Worm (Caenorhabditis elegans) whole organism, L3 larva: Measurements from ENCODE around the gene atgl-1.

Source experiments
- ceh-82 ChIP-seq: fragments of 150-350 bp; optimal IDR thresholded peaks from 2 replicates; lab custom pipeline; 2014; ENCODE audit warnings: missing biosample characterization, missing genetic modification characterization
- egl-27 ChIP-seq: sonication (generic microtip); optimal IDR thresholded peaks from 4 replicates; lab custom pipeline; 2017; ENCODE audit warnings: missing biosample characterization, missing genetic modification reagents, missing genetic modification characterization
- elt-2 ChIP-seq: sonication (generic microtip); optimal IDR thresholded peaks from 2 replicates; lab custom pipeline; 2016; ENCODE audit warnings: missing genetic modification reagents, mild to moderate bottlenecking, missing genetic modification characterization, missing compliant biosample characterization
- elt-3 ChIP-seq, 3 experiments: fragments of 150-350 bp in 1 of 3; sonication (generic microtip) in 2 of 3; optimal IDR thresholded peaks; 2 replicates in 2 of 3; 4 replicates in 1 of 3; lab custom pipeline; 2014 to 2017; ENCODE audit warnings: missing biosample characterization in 3 of 3, missing genetic modification characterization in 3 of 3
- eor-1 ChIP-seq, 2 experiments: fragments of 150-350 bp; optimal IDR thresholded peaks; 2 replicates each; lab custom pipeline; 2014 to 2018; ENCODE audit warnings: missing biosample characterization in 2 of 2, missing genetic modification characterization in 2 of 2
- fos-1 ChIP-seq: fragments of 150-350 bp; optimal IDR thresholded peaks from 2 replicates; lab custom pipeline; 2014; ENCODE audit warnings: missing biosample characterization, missing genetic modification characterization
- jun-1 ChIP-seq: fragments of 150-350 bp; optimal IDR thresholded peaks from 2 replicates; lab custom pipeline; 2014; ENCODE audit warnings: missing biosample characterization, missing genetic modification reagents, missing genetic modification characterization
- nfya-1 ChIP-seq: sonication (generic microtip); optimal IDR thresholded peaks from 2 replicates; lab custom pipeline; 2017; ENCODE audit warnings: missing genetic modification characterization, mild to moderate bottlenecking, missing compliant biosample characterization, antibody characterized with exemption, moderate library complexity; ENCODE audit not compliant: insufficient read depth
- nhr-12 ChIP-seq: fragments of 150-350 bp; optimal IDR thresholded peaks from 2 replicates; lab custom pipeline; 2014; ENCODE audit warnings: missing biosample characterization, missing genetic modification characterization
- nhr-25 ChIP-seq: sonication (generic microtip); optimal IDR thresholded peaks from 2 replicates; lab custom pipeline; 2017; ENCODE audit warnings: missing biosample characterization, missing genetic modification characterization
- nhr-28 ChIP-seq: fragments of 150-350 bp; optimal IDR thresholded peaks from 2 replicates; lab custom pipeline; 2014; ENCODE audit warnings: missing biosample characterization, missing genetic modification characterization
- pqm-1 ChIP-seq: fragments of 150-350 bp; optimal IDR thresholded peaks from 2 replicates; lab custom pipeline; 2017; ENCODE audit warnings: missing biosample characterization, missing genetic modification characterization, inconsistent platforms
- skn-1 ChIP-seq: fragments of 150-350 bp; optimal IDR thresholded peaks from 2 replicates; lab custom pipeline; 2014; ENCODE audit warnings: missing biosample characterization, missing genetic modification characterization
- snpc-4 ChIP-seq: fragments of 150-350 bp; optimal IDR thresholded peaks from 2 replicates; lab custom pipeline; 2014; ENCODE audit warnings: missing biosample characterization, missing genetic modification characterization

- no peak for TF ChIP-seq snpc-4 (tag; lab: Kevin White, UChicago)
- no peak for TF ChIP-seq nhr-25
- TF ChIP-seq fos-1 (tag; lab: Kevin White, UChicago): no peak
- TF ChIP-seq jun-1: no peak
- TF ChIP-seq egl-27 (tag; lab: Kevin White, UChicago): no peak
- TF ChIP-seq skn-1: no peak
- no peak for TF ChIP-seq nhr-12 (tag; lab: Kevin White, UChicago)
- TF ChIP-seq pqm-1 (tag; lab: Kevin White, UChicago): no peak
- TF ChIP-seq elt-2 (tag; lab: Kevin White, UChicago): no peak
- no peak for TF ChIP-seq elt-3 (tag; optimal IDR thresholded peaks at IDR 0.05; lab: Kevin White, UChicago)
- no peak for TF ChIP-seq nfya-1 (tag; lab: Kevin White, UChicago)
- TF ChIP-seq eor-1 (tag; optimal IDR thresholded peaks at IDR 0.05; lab: Kevin White, UChicago): no peak
- no peak for TF ChIP-seq ceh-82 (tag; lab: Kevin White, UChicago)
- TF ChIP-seq nhr-28 (tag; lab: Kevin White, UChicago): no peak
These were observed 31.3 kb upstream of the atgl-1 start, which contains the start of gene T26A5.6 for ce11 chrIII:6450596-6450995.
